Worm (Caenorhabditis elegans) whole organism, L4 larva: ENCODE data around the gene dlc-4.

Experiments
- F26F4.8 ChIP-seq: fragments of 200-800 bp; sonication (Bioruptor generic); conservative IDR thresholded peaks from 2 replicates; pipeline ENCODE4 v1.3.6; 2022; ENCODE audit warnings: missing genetic modification characterization, missing compliant biosample characterization
- F37D6.2 ChIP-seq: sonication (generic microtip); optimal IDR thresholded peaks from 2 replicates; lab custom pipeline; 2016; ENCODE audit warnings: mild to moderate bottlenecking, missing genetic modification characterization, missing compliant biosample characterization
- T20F7.1 ChIP-seq: fragments of 200-800 bp; sonication (Bioruptor generic); optimal IDR thresholded peaks from 2 replicates; lab custom pipeline; 2018; ENCODE audit warnings: mild to moderate bottlenecking, missing genetic modification characterization, missing compliant biosample characterization
- Y105C5A.15 ChIP-seq: fragments of 200-800 bp; sonication (Bioruptor generic); IDR thresholded peaks from 2 replicates; pipeline ENCODE4 v1.3.6; 2022; ENCODE audit warnings: missing genetic modification characterization, missing compliant biosample characterization
- Y48G9A.11 ChIP-seq: fragments of 200-800 bp; sonication (Bioruptor generic); IDR thresholded peaks from 2 replicates; pipeline ENCODE4 v1.3.6; 2022; ENCODE audit warnings: missing genetic modification reagents, missing genetic modification characterization, missing compliant biosample characterization
- aha-1 ChIP-seq: fragments of 150-350 bp; peaks from one replicate; lab custom pipeline; 2014; ENCODE audit warnings: missing biosample characterization, missing genetic modification characterization
- ceh-28 ChIP-seq: fragments of 150-350 bp; optimal IDR thresholded peaks from 2 replicates; lab custom pipeline; 2014; ENCODE audit warnings: missing biosample characterization, missing genetic modification reagents, missing genetic modification characterization
- ceh-32 ChIP-seq: sonication (generic microtip); optimal IDR thresholded peaks from 2 replicates; lab custom pipeline; 2016; ENCODE audit warnings: mild to moderate bottlenecking, missing genetic modification characterization, missing compliant biosample characterization; ENCODE audit not compliant: poor library complexity
- ceh-82 ChIP-seq: sonication (generic microtip); optimal IDR thresholded peaks from 2 replicates; lab custom pipeline; 2017; ENCODE audit warnings: missing biosample characterization, missing genetic modification characterization
- ctbp-1 ChIP-seq: fragments of 200-800 bp; sonication (Bioruptor generic); IDR thresholded peaks from 2 replicates; pipeline ENCODE4 v1.3.6; 2022; ENCODE audit warnings: missing genetic modification reagents, missing genetic modification characterization, missing compliant biosample characterization
- daf-19 ChIP-seq: fragments of 200-800 bp; sonication (Bioruptor generic); conservative IDR thresholded peaks from 2 replicates; pipeline ENCODE4 v1.3.6; 2022; ENCODE audit warnings: missing genetic modification characterization, missing compliant biosample characterization
- dmd-6 ChIP-seq: fragments of 200-800 bp; sonication (Bioruptor generic); IDR thresholded peaks from 2 replicates; pipeline ENCODE4 v1.3.6; 2022; ENCODE audit warnings: missing genetic modification reagents, missing genetic modification characterization, missing compliant biosample characterization
- dmd-8 ChIP-seq: fragments of 200-800 bp; sonication (Bioruptor generic); IDR thresholded peaks from 2 replicates; pipeline ENCODE4 v1.3.6; 2022; ENCODE audit warnings: missing genetic modification characterization, missing compliant biosample characterization
- dve-1 ChIP-seq: sonication (generic microtip); optimal IDR thresholded peaks from 2 replicates; lab custom pipeline; 2017; ENCODE audit warnings: antibody characterized with exemption, mild to moderate bottlenecking, missing genetic modification characterization, missing compliant biosample characterization; ENCODE audit not compliant: insufficient read depth
- fos-1 ChIP-seq: fragments of 150-350 bp; optimal IDR thresholded peaks from 2 replicates; lab custom pipeline; 2014; ENCODE audit warnings: missing biosample characterization, missing genetic modification characterization
- gei-8 ChIP-seq: fragments of 200-800 bp; sonication (Bioruptor generic); optimal IDR thresholded peaks from 2 replicates; lab custom pipeline; 2018; ENCODE audit warnings: mild to moderate bottlenecking, missing genetic modification characterization, missing compliant biosample characterization
- hmg-1.1 ChIP-seq: fragments of 200-800 bp; sonication (Bioruptor generic); IDR thresholded peaks from 2 replicates; pipeline ENCODE4 v1.3.6; 2022; ENCODE audit warnings: missing genetic modification reagents, missing genetic modification characterization, missing compliant biosample characterization
- jun-1 ChIP-seq: fragments of 150-350 bp; optimal IDR thresholded peaks from 2 replicates; lab custom pipeline; 2014; ENCODE audit warnings: missing biosample characterization, missing genetic modification reagents, missing genetic modification characterization
- lin-1 ChIP-seq: fragments of 200-800 bp; sonication (Bioruptor generic); IDR thresholded peaks from 2 replicates; pipeline ENCODE4 v1.3.6; 2022; ENCODE audit warnings: missing genetic modification reagents, missing genetic modification characterization, missing compliant biosample characterization
- lin-29 ChIP-seq: fragments of 200-800 bp; sonication (Bioruptor generic); IDR thresholded peaks from 2 replicates; pipeline ENCODE4 v1.3.6; 2022; ENCODE audit warnings: missing genetic modification reagents, missing genetic modification characterization, missing compliant biosample characterization
- lin-38 ChIP-seq: fragments of 200-800 bp; sonication (Bioruptor generic); IDR thresholded peaks from 2 replicates; pipeline ENCODE4 v1.3.6; 2022; ENCODE audit warnings: missing genetic modification reagents, missing genetic modification characterization, missing compliant biosample characterization
- lsy-2 ChIP-seq, 2 experiments: fragments of 150-350 bp in 1 of 2; sonication (generic microtip) in 1 of 2; optimal IDR thresholded peaks; 2 replicates each; lab custom pipeline; 2014 to 2017; ENCODE audit warnings: missing biosample characterization in 2 of 2, missing genetic modification characterization in 2 of 2
- mep-1 ChIP-seq: fragments of 150-350 bp; sonication (generic microtip); optimal IDR thresholded peaks from 3 replicates; lab custom pipeline; 2014; ENCODE audit warnings: missing biosample characterization, missing genetic modification characterization
- mes-2 ChIP-seq: sonication (generic microtip); optimal IDR thresholded peaks from 2 replicates; lab custom pipeline; 2016; ENCODE audit warnings: missing genotype, mild to moderate bottlenecking, missing genetic modification characterization, missing compliant biosample characterization; ENCODE audit not compliant: poor library complexity, severe bottlenecking
- mxl-2 ChIP-seq: fragments of 200-800 bp; sonication (Bioruptor generic); conservative IDR thresholded peaks from 2 replicates; pipeline ENCODE4 v1.3.6; 2022; ENCODE audit warnings: missing genetic modification reagents, missing genetic modification characterization, missing compliant biosample characterization
- nhr-11 ChIP-seq: fragments of 150-350 bp; optimal IDR thresholded peaks from 2 replicates; lab custom pipeline; 2014; ENCODE audit warnings: missing biosample characterization, missing genetic modification characterization
- nhr-237 ChIP-seq: sonication (generic microtip); optimal IDR thresholded peaks from 2 replicates; lab custom pipeline; 2017; ENCODE audit warnings: missing biosample characterization, missing genetic modification characterization
- nhr-28 ChIP-seq: fragments of 150-350 bp; optimal IDR thresholded peaks from 2 replicates; lab custom pipeline; 2014; ENCODE audit warnings: missing biosample characterization, missing genetic modification characterization
- pha-4 ChIP-seq, 2 experiments: fragments of 150-350 bp in 1 of 2; fragments of 200-800 bp in 1 of 2; sonication (Bioruptor generic) in 1 of 2; IDR thresholded peaks in 1 of 2; optimal IDR thresholded peaks in 1 of 2; 2 replicates each; pipeline versions ENCODE4 v1.3.6 to Lab custom; 2014 to 2022; ENCODE audit warnings: missing genetic modification characterization in 2 of 2, missing genetic modification reagents in 2 of 2, missing biosample characterization in 1 of 2, missing compliant biosample characterization in 1 of 2
- pqm-1 ChIP-seq: sonication (generic microtip); optimal IDR thresholded peaks from 2 replicates; lab custom pipeline; 2017; ENCODE audit warnings: missing biosample characterization, missing genetic modification characterization
- rbr-2 ChIP-seq: sonication (generic microtip); optimal IDR thresholded peaks from 2 replicates; lab custom pipeline; 2016; ENCODE audit warnings: missing genotype, missing genetic modification characterization, missing compliant biosample characterization
- set-16 ChIP-seq: fragments of 200-800 bp; sonication (Bioruptor generic); IDR thresholded peaks from 2 replicates; pipeline ENCODE4 v1.3.6; 2022; ENCODE audit warnings: missing genetic modification reagents, missing genetic modification characterization, missing compliant biosample characterization
- snpc-1.2 ChIP-seq: fragments of 200-800 bp; sonication (Bioruptor generic); IDR thresholded peaks from 2 replicates; pipeline ENCODE4 v1.3.6; 2022; ENCODE audit warnings: missing genetic modification reagents, missing genetic modification characterization, missing compliant biosample characterization
- tag-97 ChIP-seq: fragments of 200-800 bp; sonication (Bioruptor generic); IDR thresholded peaks from 2 replicates; pipeline ENCODE4 v1.3.6; 2022; ENCODE audit warnings: missing genetic modification characterization, missing compliant biosample characterization
- tra-1 ChIP-seq: fragments of 200-800 bp; sonication (Bioruptor generic); IDR thresholded peaks from 2 replicates; pipeline ENCODE4 v1.3.6; 2022; ENCODE audit warnings: missing genetic modification reagents, missing genetic modification characterization, missing compliant biosample characterization
- zfp-3 ChIP-seq: fragments of 200-800 bp; sonication (Bioruptor generic); conservative IDR thresholded peaks from 2 replicates; pipeline ENCODE4 v1.3.6; 2022; ENCODE audit warnings: missing genetic modification reagents, missing genetic modification characterization, missing compliant biosample characterization

dlc-4 gene

ce11 chrIV:16399776-16400368 lies 43.2 kb upstream of the dlc-4 start, which contains the start of gene Y65A5A.1 (continued):
- TF ChIP-seq daf-19 (GFP tag; lab: Robert Waterston, UW) (no peak), dmd-8 (GFP tag; lab: Robert Waterston, UW) (0 out of 2 replicates have a peak, but pooled peaks have one; percentile 65), ceh-82 (tag; lab: Kevin White, UChicago) (no peak), zfp-3 (GFP tag; lab: Robert Waterston, UW) (0 out of 2 replicates have a peak, but pooled peaks have one; percentile 31), set-16 (no peak), mxl-2 (GFP tag; lab: Robert Waterston, UW) (no peak), snpc-1.2 (GFP tag; lab: Robert Waterston, UW) (peak; percentile 96), ceh-32 (tag; lab: Kevin White, UChicago) (no peak), gei-8 (GFP tag; lab: Kevin White, UChicago) (no peak), lin-38 (GFP tag; lab: Robert Waterston, UW) (peak; percentile 79), ctbp-1 (GFP tag; lab: Robert Waterston, UW) (peak; percentile 71), F26F4.8 (GFP tag; lab: Robert Waterston, UW) (peak; percentile 81), dve-1 (peak; percentile 50), pha-4 (GFP tag; IDR thresholded peaks at IDR 0.05; lab: Robert Waterston, UW) (peak; percentile 73; the same call in 1 of the 2 replicates), pha-4 (tag; optimal IDR thresholded peaks at IDR 0.05; lab: Kevin White, UChicago) (no peak), lsy-2 (tag; optimal IDR thresholded peaks at IDR 0.05; lab: Kevin White, UChicago) (peak in 1 of 2 experiments; percentile 3), tag-97 (no peak), aha-1 (peak; percentile 73), nhr-237 (tag; lab: Kevin White, UChicago) (no peak), mes-2 (tag; lab: Kevin White, UChicago) (peak; percentile 49), dmd-6 (GFP tag; lab: Robert Waterston, UW) (peak; percentile 30; the same call in 1 of the 2 replicates), lin-29 (GFP tag; lab: Robert Waterston, UW) (no peak), mep-1 (tag; lab: Kevin White, UChicago) (peak; percentile 35), lin-1 (no peak), fos-1 (tag; lab: Kevin White, UChicago) (no peak), tra-1 (GFP tag; lab: Robert Waterston, UW) (0 out of 2 replicates have a peak, but pooled peaks have one; percentile 17), Y48G9A.11 (GFP tag; lab: Robert Waterston, UW) (peak; percentile 28; the same call in 1 of the 2 replicates), rbr-2 (tag; lab: Kevin White, UChicago) (no peak), Y105C5A.15 (GFP tag; lab: Robert Waterston, UW) (0 out of 2 replicates have a peak, but pooled peaks have one; percentile 29), pqm-1 (tag; lab: Kevin White, UChicago) (no peak), jun-1 (tag; lab: Kevin White, UChicago) (no peak), ceh-28 (tag; lab: Kevin White, UChicago) (no peak), nhr-28 (tag; lab: Kevin White, UChicago) (no peak), F37D6.2 (tag; lab: Kevin White, UChicago) (no peak), nhr-11 (tag; lab: Kevin White, UChicago) (no peak), hmg-1.1 (GFP tag; lab: Robert Waterston, UW) (no peak), T20F7.1 (GFP tag; lab: Kevin White, UChicago) (no peak)
